Worm (Caenorhabditis elegans) whole organism, L1 larva: ENCODE measurements around the gene F46C5.6.

Experiments
- C04F5.9 ChIP-seq: sonication (generic microtip); optimal IDR thresholded peaks from 2 replicates; lab custom pipeline; 2016; ENCODE audit warnings: missing genetic modification characterization, missing compliant biosample characterization
- C16A3.4 ChIP-seq: fragments of 150-350 bp; optimal IDR thresholded peaks from 2 replicates; lab custom pipeline; 2014; ENCODE audit warnings: missing biosample characterization, missing genetic modification characterization
- F16B12.6 ChIP-seq: fragments of 150-350 bp; optimal IDR thresholded peaks from 2 replicates; lab custom pipeline; 2014; ENCODE audit warnings: missing biosample characterization, missing genetic modification characterization
- Y116A8C.19 ChIP-seq: sonication (generic microtip); optimal IDR thresholded peaks from 2 replicates; lab custom pipeline; 2016; ENCODE audit warnings: missing compliant biosample characterization, missing genetic modification characterization, borderline replicate concordance
- alr-1 ChIP-seq: fragments of 200-800 bp; sonication (Bioruptor generic); optimal IDR thresholded peaks from 2 replicates; lab custom pipeline; 2018; ENCODE audit warnings: borderline replicate concordance, mild to moderate bottlenecking, missing genetic modification characterization, missing compliant biosample characterization
- ceh-82 ChIP-seq, 3 experiments: fragments of 150-350 bp in 1 of 3; sonication (generic microtip) in 2 of 3; optimal IDR thresholded peaks; 2 replicates each; lab custom pipeline; 2014 to 2017; ENCODE audit warnings: missing biosample characterization in 3 of 3, missing genetic modification characterization in 3 of 3
- ceh-90 ChIP-seq: sonication (generic microtip); optimal IDR thresholded peaks from 2 replicates; lab custom pipeline; 2016; ENCODE audit warnings: missing genetic modification characterization, missing compliant biosample characterization
- ces-1 ChIP-seq: fragments of 150-350 bp; optimal IDR thresholded peaks from 2 replicates; lab custom pipeline; 2014; ENCODE audit warnings: missing biosample characterization, missing genetic modification reagents, missing genetic modification characterization
- dpl-1 ChIP-seq, 3 experiments: fragments of 150-350 bp in 2 of 3; sonication (generic microtip) in 1 of 3; optimal IDR thresholded peaks; 2 replicates each; lab custom pipeline; 2014 to 2017; ENCODE audit warnings: missing biosample characterization in 3 of 3, missing genetic modification characterization in 3 of 3, missing genetic modification reagents in 3 of 3
- dsc-1 ChIP-seq: sonication (generic microtip); optimal IDR thresholded peaks from 2 replicates; lab custom pipeline; 2016; ENCODE audit warnings: mild to moderate bottlenecking, missing genetic modification characterization, missing compliant biosample characterization
- egl-13 ChIP-seq: sonication (generic microtip); optimal IDR thresholded peaks from 2 replicates; lab custom pipeline; 2016; ENCODE audit warnings: missing genotype, missing genetic modification reagents, missing genetic modification characterization, missing compliant biosample characterization
- egl-27 ChIP-seq, 2 experiments: fragments of 150-350 bp in 1 of 2; sonication (generic microtip); optimal IDR thresholded peaks; 3 replicates each; lab custom pipeline; 2017 to 2018; ENCODE audit warnings: missing biosample characterization in 2 of 2, missing genetic modification characterization in 2 of 2, missing genetic modification reagents in 2 of 2
- elt-2 ChIP-seq: sonication (generic microtip); optimal IDR thresholded peaks from 2 replicates; lab custom pipeline; 2016; ENCODE audit warnings: missing genetic modification characterization, mild to moderate bottlenecking, inconsistent platforms, missing compliant biosample characterization, missing genetic modification reagents
- elt-3 ChIP-seq, 6 experiments: fragments of 150-350 bp in 1 of 6; sonication (generic microtip); optimal IDR thresholded peaks; 2 replicates each; lab custom pipeline; 2017 to 2018; ENCODE audit warnings: missing biosample characterization in 6 of 6, missing genetic modification characterization in 6 of 6, inconsistent platforms in 1 of 6
- ets-5 ChIP-seq: fragments of 200-800 bp; sonication (Bioruptor generic); IDR thresholded peaks from 2 replicates; pipeline ENCODE4 v1.3.6; 2022; ENCODE audit warnings: missing genetic modification characterization, missing compliant biosample characterization
- fos-1 ChIP-seq: fragments of 150-350 bp; optimal IDR thresholded peaks from 2 replicates; lab custom pipeline; 2014; ENCODE audit warnings: missing biosample characterization, missing genetic modification characterization
- grh-1 ChIP-seq: fragments of 200-800 bp; sonication (Bioruptor generic); IDR thresholded peaks from 2 replicates; pipeline ENCODE4 v1.3.6; 2022; ENCODE audit warnings: missing genetic modification reagents, missing genetic modification characterization, missing compliant biosample characterization
- hlh-17 ChIP-seq: fragments of 200-800 bp; sonication (Bioruptor generic); optimal IDR thresholded peaks from 2 replicates; lab custom pipeline; 2018; ENCODE audit warnings: missing genetic modification characterization, mild to moderate bottlenecking, missing compliant biosample characterization, moderate library complexity, borderline replicate concordance
- hpl-2 ChIP-seq: fragments of 150-350 bp; optimal IDR thresholded peaks from 2 replicates; lab custom pipeline; 2014; ENCODE audit warnings: missing biosample characterization, missing genetic modification reagents, missing genetic modification characterization
- irx-1 ChIP-seq: sonication (generic microtip); optimal IDR thresholded peaks from 2 replicates; lab custom pipeline; 2016; ENCODE audit warnings: missing genetic modification characterization, missing compliant biosample characterization
- isw-1 ChIP-seq: fragments of 200-800 bp; sonication (Bioruptor generic); IDR thresholded peaks from 2 replicates; pipeline ENCODE4 v1.3.6; 2022; ENCODE audit warnings: missing genetic modification characterization, missing compliant biosample characterization
- lin-13 ChIP-seq: fragments of 150-350 bp; optimal IDR thresholded peaks from 2 replicates; lab custom pipeline; 2014; ENCODE audit warnings: missing biosample characterization, missing genetic modification reagents, missing genetic modification characterization
- lin-14 ChIP-seq: fragments of 200-800 bp; sonication (Bioruptor generic); optimal IDR thresholded peaks from 2 replicates; lab custom pipeline; 2018; ENCODE audit warnings: mild to moderate bottlenecking, missing genetic modification characterization, moderate library complexity, missing compliant biosample characterization
- lin-15B ChIP-seq: fragments of 150-350 bp; sonication (generic microtip); optimal IDR thresholded peaks from 3 replicates; lab custom pipeline; 2014; ENCODE audit warnings: missing biosample characterization, missing genetic modification characterization
- lin-35 ChIP-seq, 2 experiments: fragments of 150-350 bp; optimal IDR thresholded peaks; 2 replicates each; lab custom pipeline; 2014; ENCODE audit warnings: missing biosample characterization in 2 of 2, missing genetic modification characterization in 2 of 2, missing genetic modification reagents in 2 of 2
- lir-3 ChIP-seq: sonication (generic microtip); optimal IDR thresholded peaks from 2 replicates; lab custom pipeline; 2016; ENCODE audit warnings: mild to moderate bottlenecking, missing genetic modification characterization, moderate library complexity, missing compliant biosample characterization; ENCODE audit not compliant: poor library complexity
- lsy-2 ChIP-seq, 2 experiments: fragments of 150-350 bp; optimal IDR thresholded peaks; 2 replicates each; lab custom pipeline; 2014; ENCODE audit warnings: missing biosample characterization in 2 of 2, missing genetic modification characterization in 2 of 2
- mdl-1 ChIP-seq, 2 experiments: fragments of 150-350 bp; optimal IDR thresholded peaks; 2 replicates each; lab custom pipeline; 2014 to 2017; ENCODE audit warnings: missing biosample characterization in 2 of 2, missing genetic modification characterization in 2 of 2, inconsistent platforms in 1 of 2
- nhr-11 ChIP-seq: fragments of 150-350 bp; optimal IDR thresholded peaks from 2 replicates; lab custom pipeline; 2014; ENCODE audit warnings: missing biosample characterization, missing genetic modification characterization
- nhr-12 ChIP-seq: sonication (generic microtip); optimal IDR thresholded peaks from 2 replicates; lab custom pipeline; 2017; ENCODE audit warnings: missing biosample characterization, missing genetic modification characterization
- nhr-237 ChIP-seq: fragments of 150-350 bp; optimal IDR thresholded peaks from 2 replicates; lab custom pipeline; 2014; ENCODE audit warnings: missing biosample characterization, missing genetic modification characterization
- nhr-28 ChIP-seq: fragments of 150-350 bp; optimal IDR thresholded peaks from 2 replicates; lab custom pipeline; 2014; ENCODE audit warnings: missing biosample characterization, missing genetic modification characterization
- nhr-47 ChIP-seq: sonication (generic microtip); optimal IDR thresholded peaks from 2 replicates; lab custom pipeline; 2016; ENCODE audit warnings: mild to moderate bottlenecking, missing genetic modification characterization, moderate library complexity, missing compliant biosample characterization
- nhr-71 ChIP-seq: sonication (generic microtip); optimal IDR thresholded peaks from 2 replicates; lab custom pipeline; 2016; ENCODE audit warnings: mild to moderate bottlenecking, missing genetic modification characterization, moderate library complexity, missing compliant biosample characterization
- nhr-76 ChIP-seq: sonication (generic microtip); optimal IDR thresholded peaks from 2 replicates; lab custom pipeline; 2017; ENCODE audit warnings: missing biosample characterization, missing genetic modification characterization
- nhr-84 ChIP-seq: sonication (generic microtip); optimal IDR thresholded peaks from 2 replicates; lab custom pipeline; 2017; ENCODE audit warnings: missing biosample characterization, missing genetic modification characterization
- nhr-90 ChIP-seq: sonication (generic microtip); optimal IDR thresholded peaks from 2 replicates; lab custom pipeline; 2016; ENCODE audit warnings: mild to moderate bottlenecking, missing genetic modification characterization, missing compliant biosample characterization; ENCODE audit not compliant: poor library complexity
- pax-3 ChIP-seq: fragments of 200-800 bp; sonication (Bioruptor generic); optimal IDR thresholded peaks from 2 replicates; lab custom pipeline; 2018; ENCODE audit warnings: mild to moderate bottlenecking, missing genetic modification characterization, moderate library complexity, missing compliant biosample characterization
- pqm-1 ChIP-seq: sonication (generic microtip); optimal IDR thresholded peaks from 3 replicates; lab custom pipeline; 2017; ENCODE audit warnings: missing biosample characterization, missing genetic modification characterization
- snpc-4 ChIP-seq: fragments of 150-350 bp; optimal IDR thresholded peaks from 2 replicates; lab custom pipeline; 2014; ENCODE audit warnings: missing biosample characterization, missing genetic modification characterization
- snu-23 ChIP-seq: sonication (generic microtip); optimal IDR thresholded peaks from 2 replicates; lab custom pipeline; 2016; ENCODE audit warnings: missing genetic modification characterization, missing compliant biosample characterization
- sox-4 ChIP-seq: sonication (generic microtip); optimal IDR thresholded peaks from 2 replicates; lab custom pipeline; 2016; ENCODE audit warnings: missing genetic modification characterization, missing compliant biosample characterization
- sup-37 ChIP-seq: fragments of 200-800 bp; sonication (Bioruptor generic); optimal IDR thresholded peaks from 2 replicates; lab custom pipeline; 2018; ENCODE audit warnings: mild to moderate bottlenecking, missing genetic modification characterization, missing compliant biosample characterization
- tbx-2 ChIP-seq: sonication (generic microtip); optimal IDR thresholded peaks from 2 replicates; lab custom pipeline; 2016; ENCODE audit warnings: missing genetic modification characterization, missing compliant biosample characterization
- tlp-1 ChIP-seq: fragments of 150-350 bp; optimal IDR thresholded peaks from 2 replicates; lab custom pipeline; 2014; ENCODE audit warnings: missing biosample characterization, missing genetic modification characterization
- unc-130 ChIP-seq: fragments of 150-350 bp; optimal IDR thresholded peaks from 2 replicates; lab custom pipeline; 2017; ENCODE audit warnings: missing biosample characterization, missing genetic modification characterization, inconsistent platforms
- unc-30 ChIP-seq: sonication (generic microtip); optimal IDR thresholded peaks from 2 replicates; lab custom pipeline; 2017; ENCODE audit warnings: missing biosample characterization, missing genetic modification characterization
- vab-15 ChIP-seq: sonication (generic microtip); optimal IDR thresholded peaks from 2 replicates; lab custom pipeline; 2017; ENCODE audit warnings: missing genotype, mild to moderate bottlenecking, missing genetic modification characterization, missing compliant biosample characterization
- xbp-1 ChIP-seq: sonication (generic microtip); optimal IDR thresholded peaks from 2 replicates; lab custom pipeline; 2016; ENCODE audit warnings: missing genetic modification characterization, missing compliant biosample characterization
- zag-1 ChIP-seq: fragments of 150-350 bp; optimal IDR thresholded peaks from 2 replicates; lab custom pipeline; 2014; ENCODE audit warnings: missing biosample characterization, missing genetic modification characterization
- zip-4 ChIP-seq: fragments of 200-800 bp; sonication (Bioruptor generic); optimal IDR thresholded peaks from 2 replicates; lab custom pipeline; 2018; ENCODE audit warnings: mild to moderate bottlenecking, missing genetic modification characterization, moderate library complexity, missing compliant biosample characterization
- ztf-11 ChIP-seq, 2 experiments: sonication (generic microtip); optimal IDR thresholded peaks; 2 replicates each; lab custom pipeline; 2016 to 2017; ENCODE audit warnings: missing genetic modification characterization in 2 of 2, missing biosample characterization in 1 of 2, missing compliant biosample characterization in 1 of 2

Gene F46C5.6

DNA sequence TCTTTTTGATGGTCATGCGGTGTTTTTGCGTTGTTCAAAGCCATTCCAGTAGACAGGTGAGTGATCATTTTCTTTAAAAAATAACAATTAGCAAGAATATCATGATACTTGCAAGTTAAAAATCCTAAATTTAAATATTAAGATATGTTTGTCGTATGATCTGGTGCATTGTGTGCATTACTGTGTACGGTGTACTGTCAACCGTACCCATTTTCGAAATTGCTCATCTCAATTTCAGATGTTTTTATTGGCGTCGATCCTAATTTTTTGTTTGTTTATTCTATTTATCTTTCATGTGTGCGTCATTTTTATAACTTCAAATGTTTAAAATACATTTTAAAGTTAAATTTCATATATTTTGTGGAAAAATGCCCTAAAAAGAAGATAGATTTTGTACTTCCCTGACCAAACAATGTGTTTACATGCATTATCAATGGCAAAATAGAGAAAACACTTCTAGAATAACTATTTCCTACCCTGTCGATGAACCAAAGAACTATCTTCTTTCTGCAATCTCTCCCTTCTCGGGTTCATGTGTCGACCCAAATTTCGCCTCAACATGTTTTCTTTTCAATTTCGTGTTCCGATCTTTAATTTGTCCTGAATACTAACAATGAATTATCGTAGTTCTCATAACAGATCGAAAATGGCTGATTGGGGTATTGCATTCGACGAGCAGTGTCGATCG lies 40.1 kb upstream of the F46C5.6 start, which contains the start of the genes T07D4.5 and ddx-19 (continued):
- TF ChIP-seq nhr-12 (tag; lab: Kevin White, UChicago) (no peak), isw-1 (no peak), irx-1 (tag; lab: Kevin White, UChicago) (no peak), sox-4 (tag; lab: Kevin White, UChicago) (no peak), snu-23 (peak; percentile 65), nhr-71 (tag; lab: Kevin White, UChicago) (peak; percentile 57), nhr-11 (tag; lab: Kevin White, UChicago) (no peak), lin-15B (tag; lab: Kevin White, UChicago) (no peak), unc-30 (tag; lab: Kevin White, UChicago) (no peak), egl-13 (no peak), hpl-2 (GFP tag; lab: Kevin White, UChicago) (no peak), nhr-28 (tag; lab: Kevin White, UChicago) (no peak), lir-3 (tag; lab: Kevin White, UChicago) (no peak), lin-14 (GFP tag; lab: Kevin White, UChicago) (no peak), sup-37 (GFP tag; lab: Kevin White, UChicago) (no peak), nhr-76 (no peak), xbp-1 (tag; lab: Kevin White, UChicago) (peak; percentile 38), nhr-237 (tag; lab: Kevin White, UChicago) (no peak), zag-1 (tag; lab: Kevin White, UChicago) (no peak), tbx-2 (peak; percentile 22), egl-27 (tag; optimal IDR thresholded peaks at IDR 0.05; lab: Kevin White, UChicago) (no peak), elt-3 (tag; optimal IDR thresholded peaks at IDR 0.05; lab: Kevin White, UChicago) (no peak), nhr-90 (tag; lab: Kevin White, UChicago) (peak; percentile 31), dpl-1 (GFP tag; optimal IDR thresholded peaks at IDR 0.05; lab: Kevin White, UChicago) (peak; percentile 45 to 71 (median 47)), F16B12.6 (tag; lab: Kevin White, UChicago) (peak; percentile 87), nhr-84 (tag; lab: Kevin White, UChicago) (no peak), C04F5.9 (tag; lab: Kevin White, UChicago) (no peak), ces-1 (no peak), C16A3.4 (tag; lab: Kevin White, UChicago) (peak; percentile 63), ztf-11 (tag; optimal IDR thresholded peaks at IDR 0.05; lab: Kevin White, UChicago) (no peak), tlp-1 (tag; lab: Kevin White, UChicago) (no peak), ets-5 (no peak), zip-4 (GFP tag; lab: Kevin White, UChicago) (no peak), grh-1 (GFP tag; lab: Robert Waterston, UW) (no peak), lin-35 (GFP tag; optimal IDR thresholded peaks at IDR 0.05; lab: Kevin White, UChicago) (peak; percentile 65 to 78), dsc-1 (tag; lab: Kevin White, UChicago) (no peak), Y116A8C.19 (no peak), hlh-17 (GFP tag; lab: Kevin White, UChicago) (no peak), lin-13 (GFP tag; lab: Kevin White, UChicago) (no peak), elt-2 (no peak), vab-15 (peak; percentile 27), nhr-47 (tag; lab: Kevin White, UChicago) (peak; percentile 41), snpc-4 (tag; lab: Kevin White, UChicago) (no peak), pax-3 (no peak), unc-130 (tag; lab: Kevin White, UChicago) (peak; percentile 83), ceh-82 (tag; optimal IDR thresholded peaks at IDR 0.05; lab: Kevin White, UChicago) (peak in 1 of 3 experiments; percentile 15), pqm-1 (no peak), ceh-90 (tag; lab: Kevin White, UChicago) (no peak), alr-1 (tag; lab: Kevin White, UChicago) (no peak), fos-1 (tag; lab: Kevin White, UChicago) (peak; percentile 17), mdl-1 (tag; optimal IDR thresholded peaks at IDR 0.05; lab: Kevin White, UChicago) (no peak), lsy-2 (tag; optimal IDR thresholded peaks at IDR 0.05; lab: Kevin White, UChicago) (peak; percentile 97 to 99)
